Worm (Caenorhabditis elegans): Measurements from ENCODE around the gene sre-29.

sre-29 gene

DNA sequence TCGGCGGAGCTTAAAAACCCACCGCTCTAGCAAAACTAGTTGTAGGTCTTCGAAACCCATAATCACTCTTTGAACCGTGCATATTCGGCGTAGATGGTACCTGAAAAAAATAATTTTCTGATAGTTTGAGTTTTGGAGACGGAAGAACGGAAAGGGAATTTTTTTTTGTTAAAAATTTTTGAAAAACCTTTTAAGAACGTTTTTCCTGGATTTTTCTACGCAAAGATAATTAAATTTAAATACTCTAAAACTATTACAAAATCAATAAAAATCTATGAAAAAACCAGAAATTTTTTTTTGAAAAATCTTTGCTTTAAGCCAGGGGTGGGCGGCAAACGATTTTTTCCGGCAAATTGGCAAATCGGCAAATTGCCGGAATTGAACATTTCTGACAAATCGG, 22.3 kb downstream of the sre-29 start, which contains the start of gene marc-5:
Gene marc-5, minus strand, starts transcription at position 101 of the 400 bp plus-strand sequence.
- TF ChIP-seq lin-15B (tag; optimal IDR thresholded peaks at IDR 0.05) (no peak), nhr-77 (tag; optimal IDR thresholded peaks at IDR 0.05) (no peak), hpl-2 (GFP tag; optimal IDR thresholded peaks at IDR 0.05) (no peak), unc-86 (tag; optimal IDR thresholded peaks at IDR 0.05) (no peak), C16A3.4 (tag; optimal IDR thresholded peaks at IDR 0.05) (no peak), fkh-8 (tag; optimal IDR thresholded peaks at IDR 0.05) (no peak), tlp-1 (tag; optimal IDR thresholded peaks at IDR 0.05) (no peak), ztf-4 (tag; optimal IDR thresholded peaks at IDR 0.05) (no peak), vab-15 (tag; optimal IDR thresholded peaks at IDR 0.05) (no peak), elt-3 (tag; optimal IDR thresholded peaks at IDR 0.05) (no peak), egl-13 (tag; optimal IDR thresholded peaks at IDR 0.05) (no peak), efl-3 (GFP tag; optimal IDR thresholded peaks at IDR 0.05) (no peak), skn-1 (tag; optimal IDR thresholded peaks at IDR 0.05) (no peak), sox-4 (tag; optimal IDR thresholded peaks at IDR 0.05) (no peak), mep-1 (tag; optimal IDR thresholded peaks at IDR 0.05) (no peak)

DNA sequence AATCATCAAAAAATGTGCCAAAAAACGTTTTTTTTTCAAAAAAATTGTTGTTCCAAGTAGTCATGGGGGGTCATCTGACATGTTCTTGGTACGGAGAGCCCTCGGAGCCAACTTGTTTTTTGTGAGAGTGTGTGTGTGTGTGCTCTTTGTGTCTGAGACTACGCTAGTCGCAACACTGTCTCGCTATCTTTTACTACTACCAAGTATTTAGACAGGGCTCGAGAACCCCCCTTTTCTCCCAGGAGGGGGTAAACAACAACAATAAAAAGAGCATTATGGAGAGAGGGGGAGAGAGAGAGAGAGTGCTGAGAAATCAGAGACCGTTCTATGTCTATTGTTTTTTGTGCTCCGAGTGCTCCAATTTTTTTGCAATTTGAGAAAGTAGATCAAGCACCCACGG, 22.9 kb downstream of the sre-29 start:
- TF ChIP-seq unc-30 (tag; optimal IDR thresholded peaks at IDR 0.05), result no peak
- TF ChIP-seq mdl-1 (tag; optimal IDR thresholded peaks at IDR 0.05), result no peak
- peak; percentile 21 for TF ChIP-seq nhr-71 (tag; optimal IDR thresholded peaks at IDR 0.05)
- TF ChIP-seq efl-1 (optimal IDR thresholded peaks at IDR 0.05), result no peak
- TF ChIP-seq efl-1 (GFP tag; optimal IDR thresholded peaks at IDR 0.05 in 1 of 2), result peak in 1 of 2 experiments; percentile 92
- TF ChIP-seq lin-13 (GFP tag; optimal IDR thresholded peaks at IDR 0.05), result no peak
- TF ChIP-seq snpc-4 (tag; optimal IDR thresholded peaks at IDR 0.05), result no peak
- peak; percentile 64 for TF ChIP-seq lin-14 (GFP tag; optimal IDR thresholded peaks at IDR 0.05)
- peak; percentile 12 for TF ChIP-seq fkh-8 (tag; optimal IDR thresholded peaks at IDR 0.05)
- peak; percentile 8 for TF ChIP-seq nhr-77 (tag; optimal IDR thresholded peaks at IDR 0.05)
- no peak for TF ChIP-seq fkh-4 (tag; optimal IDR thresholded peaks at IDR 0.05; ENCODE audit: borderline replicate concordance)
- TF ChIP-seq nhr-76 (tag; optimal IDR thresholded peaks at IDR 0.05), result no peak
- TF ChIP-seq C16A3.4 (tag; optimal IDR thresholded peaks at IDR 0.05), result no peak
- TF ChIP-seq jun-1 (tag; optimal IDR thresholded peaks at IDR 0.05), result no peak

DNA sequence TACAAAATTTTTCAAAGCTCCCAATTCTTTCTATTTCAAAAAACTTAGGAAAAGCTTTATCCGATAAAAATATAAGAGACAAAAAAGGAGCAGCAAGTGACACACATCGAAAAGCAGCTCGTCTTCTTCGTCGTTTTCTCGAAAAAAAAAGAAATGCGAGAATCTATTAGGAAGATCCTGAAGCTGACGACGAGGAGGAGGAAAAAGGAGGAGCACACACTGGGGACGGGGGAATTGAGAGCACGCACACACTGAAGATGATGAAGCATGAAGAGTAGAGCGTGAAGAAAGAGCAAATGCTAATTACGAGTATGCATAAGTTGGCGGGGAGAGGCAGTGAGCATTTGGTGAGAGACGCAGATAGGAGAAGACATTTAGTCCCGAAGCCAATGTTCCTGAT, 27.8 kb downstream of the sre-29 start:
- TF ChIP-seq ceh-63 (GFP tag; optimal IDR thresholded peaks at IDR 0.05) (no peak), efl-1 (optimal IDR thresholded peaks at IDR 0.05) (no peak), efl-1 (GFP tag; optimal IDR thresholded peaks at IDR 0.05 in 1 of 2) (peak in 1 of 2 experiments; percentile 68), nhr-47 (tag; optimal IDR thresholded peaks at IDR 0.05) (peak; percentile 6), lin-14 (GFP tag; optimal IDR thresholded peaks at IDR 0.05) (peak; percentile 53), fkh-10 (GFP tag; optimal IDR thresholded peaks at IDR 0.05) (peak; percentile 69), jun-1 (tag; optimal IDR thresholded peaks at IDR 0.05) (no peak), fos-1 (tag; optimal IDR thresholded peaks at IDR 0.05) (no peak), egl-13 (tag; optimal IDR thresholded peaks at IDR 0.05) (peak; percentile 20), ceh-82 (tag; optimal IDR thresholded peaks at IDR 0.05) (peak in 1 of 3 experiments; percentile 43), elt-2 (tag; optimal IDR thresholded peaks at IDR 0.05) (no peak), snu-23 (GFP tag; optimal IDR thresholded peaks at IDR 0.05) (no peak), mep-1 (tag; optimal IDR thresholded peaks at IDR 0.05) (no peak), unc-86 (tag; optimal IDR thresholded peaks at IDR 0.05) (peak; percentile 8), lsy-2 (tag; optimal IDR thresholded peaks at IDR 0.05) (peak in 1 of 2 experiments; percentile 1), unc-98 (GFP tag; IDR thresholded peaks at IDR 0.05) (no peak)

DNA sequence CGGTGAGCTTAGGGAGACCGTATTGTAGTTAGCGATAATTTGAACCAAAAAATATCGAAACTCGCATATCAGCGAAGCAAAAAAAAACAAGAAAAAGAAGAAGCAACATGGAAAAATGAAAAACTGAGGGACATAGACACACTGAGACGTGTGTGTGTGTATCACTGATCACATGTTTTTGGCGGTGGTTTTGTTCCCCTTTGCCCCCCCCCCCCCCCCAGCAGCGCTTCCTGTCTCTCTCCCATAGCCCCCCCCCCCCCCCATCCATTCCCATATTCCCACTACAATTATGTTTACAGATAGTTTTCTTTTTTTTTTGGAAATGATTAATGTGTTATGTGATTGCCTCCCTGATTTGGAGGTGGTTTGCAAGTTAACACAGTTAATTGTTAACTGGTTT, 32.5 kb downstream of the sre-29 start:
- TF ChIP-seq nhr-11 (tag; optimal IDR thresholded peaks at IDR 0.05) (no peak), nhr-20 (tag; optimal IDR thresholded peaks at IDR 0.05) (no peak), swsn-7 (tag; optimal IDR thresholded peaks at IDR 0.05) (no peak), lin-14 (GFP tag; optimal IDR thresholded peaks at IDR 0.05) (peak; percentile 57)

Measured in whole organism, L1 larva.